Fruit fly (Drosophila melanogaster): Measurements from ENCODE around the gene eIF2beta.

The eIF2beta gene

DNA sequence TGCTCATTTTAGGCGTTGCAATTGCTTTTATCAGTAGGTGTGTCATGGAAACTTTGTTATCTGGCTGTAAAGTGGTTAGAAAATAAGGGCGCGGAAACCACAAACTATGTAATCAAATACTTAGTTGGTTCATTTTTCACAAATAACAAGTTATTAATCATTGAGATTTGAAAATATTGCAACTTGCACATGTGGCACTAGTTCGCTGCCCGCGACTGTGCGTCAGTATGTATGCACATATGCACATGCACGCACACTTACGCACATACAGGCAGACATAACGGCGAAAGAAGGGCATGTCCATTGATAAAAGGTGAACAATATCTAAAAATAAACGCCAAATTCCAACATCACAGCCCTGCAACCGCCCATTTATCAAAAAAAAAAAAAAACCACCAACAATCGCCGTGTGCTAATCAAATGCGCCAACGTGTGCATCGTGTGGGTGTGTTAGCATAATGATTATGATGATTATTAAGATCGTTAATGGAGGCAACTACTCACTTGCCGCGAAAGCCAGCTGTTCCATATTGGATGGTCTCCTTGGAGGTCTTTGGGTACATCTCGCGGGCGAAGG lies 3.0 kb upstream of the eIF2beta start (continued):
- peak; percentile 19 for TF ChIP-seq CG4707 (GFP tag; optimal IDR thresholded peaks at IDR 0.05)
- 0 out of 3 replicates have a peak, but pooled peaks have one; percentile 29 for TF ChIP-seq CG7357 (GFP tag; IDR thresholded peaks at IDR 0.05)
- TF ChIP-seq Oaz (GFP tag; IDR thresholded peaks at IDR 0.05): 0 out of 2 replicates have a peak, but pooled peaks have one; percentile 13
- no peak for TF ChIP-seq kni (GFP tag; optimal IDR thresholded peaks at IDR 0.05)
- no peak for TF ChIP-seq ssp (GFP tag; IDR thresholded peaks at IDR 0.05)
- TF ChIP-seq CG32767 (GFP tag; IDR thresholded peaks at IDR 0.05): peak; percentile 58; the same call in 1 of the 2 replicates
- TF ChIP-seq pum (GFP tag; optimal IDR thresholded peaks at IDR 0.05): peak; percentile 0
- peak; percentile 61 for TF ChIP-seq cg (GFP tag; optimal IDR thresholded peaks at IDR 0.05)
- no peak for TF ChIP-seq CG16815 (GFP tag; optimal IDR thresholded peaks at IDR 0.05)
- no peak for TF ChIP-seq Tbp (GFP tag; optimal IDR thresholded peaks at IDR 0.05)
- no peak for TF ChIP-seq her (GFP tag; optimal IDR thresholded peaks at IDR 0.05)
- TF ChIP-seq p53 (GFP tag; optimal IDR thresholded peaks at IDR 0.05): no peak
- TF ChIP-seq CG10431 (GFP tag; optimal IDR thresholded peaks at IDR 0.05): no peak
- TF ChIP-seq Spps (tag; optimal IDR thresholded peaks at IDR 0.05): no peak
- TF ChIP-seq CG15073 (GFP tag; optimal IDR thresholded peaks at IDR 0.05): no peak
- no peak for TF ChIP-seq CG10274 (GFP tag; optimal IDR thresholded peaks at IDR 0.05)
- TF ChIP-seq CG4730 (GFP tag; IDR thresholded peaks at IDR 0.05): peak; percentile 6; the same call in 1 of the 2 replicates
- no peak for TF ChIP-seq CG34376 (GFP tag; optimal IDR thresholded peaks at IDR 0.05)
- no peak for TF ChIP-seq CG12236 (GFP tag; optimal IDR thresholded peaks at IDR 0.05)
- TF ChIP-seq so (GFP tag; IDR thresholded peaks at IDR 0.05): peak; percentile 56; the same call in 1 of the 3 replicates
- TF ChIP-seq pnt (GFP tag; optimal IDR thresholded peaks at IDR 0.05): no peak
- TF ChIP-seq zfh1 (GFP tag; IDR thresholded peaks at IDR 0.05): peak; percentile 68
- peak in 1 of 2 experiments; percentile 53 for TF ChIP-seq Hr78 (GFP tag; optimal IDR thresholded peaks at IDR 0.05)
- peak; percentile 62 for TF ChIP-seq gem (tag; optimal IDR thresholded peaks at IDR 0.05)
- TF ChIP-seq CG2199 (GFP tag; IDR thresholded peaks at IDR 0.05): no peak
- TF ChIP-seq Dip2 (GFP tag; IDR thresholded peaks at IDR 0.05): no peak
- TF ChIP-seq sug (tag; optimal IDR thresholded peaks at IDR 0.05): no peak
- TF ChIP-seq CG17186 (GFP tag; optimal IDR thresholded peaks at IDR 0.05): no peak
- TF ChIP-seq yki (optimal IDR thresholded peaks at IDR 0.05): no peak
- peak; percentile 26 for TF ChIP-seq mam (GFP tag; optimal IDR thresholded peaks at IDR 0.05)
- TF ChIP-seq tup (GFP tag; optimal IDR thresholded peaks at IDR 0.05): no peak
- no peak for TF ChIP-seq CG3838 (GFP tag; optimal IDR thresholded peaks at IDR 0.05)
- TF ChIP-seq fd64A (GFP tag; optimal IDR thresholded peaks at IDR 0.05): peak; percentile 0
- TF ChIP-seq CG4360 (GFP tag; IDR thresholded peaks at IDR 0.05): 0 out of 2 replicates have a peak, but pooled peaks have one; percentile 35
- TF ChIP-seq MESR4 (GFP tag; optimal IDR thresholded peaks at IDR 0.05): peak; percentile 31
- TF ChIP-seq CG11093 (GFP tag; IDR thresholded peaks at IDR 0.05): no peak
- no peak for TF ChIP-seq jigr1 (GFP tag; IDR thresholded peaks at IDR 0.05)
- no peak for TF ChIP-seq CG2116 (GFP tag; optimal IDR thresholded peaks at IDR 0.05)
- TF ChIP-seq disco-r (GFP tag; optimal IDR thresholded peaks at IDR 0.05): no peak
- no peak for TF ChIP-seq Bdp1 (GFP tag; optimal IDR thresholded peaks at IDR 0.05)
- TF ChIP-seq B-H1 (GFP tag; IDR thresholded peaks at IDR 0.05): peak; percentile 26; the same call in 1 of the 3 replicates
- peak; percentile 51 for TF ChIP-seq CG7839 (tag; optimal IDR thresholded peaks at IDR 0.05)
- TF ChIP-seq CG8388 (GFP tag; optimal IDR thresholded peaks at IDR 0.05): peak; percentile 37
- TF ChIP-seq Atf3 (GFP tag; optimal IDR thresholded peaks at IDR 0.05): no peak
- TF ChIP-seq CG6813 (GFP tag; optimal IDR thresholded peaks at IDR 0.05): peak; percentile 31
- TF ChIP-seq Mes4 (GFP tag; optimal IDR thresholded peaks at IDR 0.05): peak; percentile 32
- peak; percentile 25 for TF ChIP-seq CG1529 (GFP tag; optimal IDR thresholded peaks at IDR 0.05)
- peak; percentile 57 for TF ChIP-seq Asciz (GFP tag; optimal IDR thresholded peaks at IDR 0.05)
- TF ChIP-seq stwl (tag; optimal IDR thresholded peaks at IDR 0.05): no peak
- TF ChIP-seq Dek (tag; optimal IDR thresholded peaks at IDR 0.05): no peak
- TF ChIP-seq nom (GFP tag; optimal IDR thresholded peaks at IDR 0.05): peak; percentile 22
